Fruit fly (Drosophila melanogaster) whole organism, wandering third instar larva: ENCODE data around the gene CG18549.
"Not testable (repeated sequence)": the region's sequence is repeated elsewhere in the genome, so short reads cannot be mapped to it uniquely, and the experiment has no call there.

Experiments
- CG32264 ChIP-seq: fragments of 200-800 bp; sonication (Bioruptor generic); optimal IDR thresholded peaks from 2 replicates; lab custom pipeline; 2016; ENCODE audit warnings: missing biosample characterization, missing genetic modification characterization
- CG9705 ChIP-seq: fragments of 200-800 bp; sonication (Bioruptor generic); optimal IDR thresholded peaks from 2 replicates; lab custom pipeline; 2018; ENCODE audit warnings: missing biosample characterization, mild to moderate bottlenecking, missing genetic modification characterization
- CrebA ChIP-seq: fragments of 200-800 bp; sonication (Bioruptor generic); optimal IDR thresholded peaks from 2 replicates; lab custom pipeline; 2016; ENCODE audit warnings: missing biosample characterization, mild to moderate bottlenecking, missing genetic modification characterization, borderline replicate concordance
- Dfd ChIP-seq: fragments of >200 bp; optimal IDR thresholded peaks from 2 replicates; lab custom pipeline; 2017; ENCODE audit warnings: missing biosample characterization, missing genetic modification characterization
- GATAd ChIP-seq: sonication (Bioruptor generic); optimal IDR thresholded peaks from 2 replicates; lab custom pipeline; 2016; ENCODE audit warnings: missing biosample characterization, missing genetic modification characterization
- Hnf4 ChIP-seq: fragments of 200-800 bp; sonication (Bioruptor generic); optimal IDR thresholded peaks from 2 replicates; lab custom pipeline; 2016; ENCODE audit warnings: missing biosample characterization, mild to moderate bottlenecking, missing genetic modification characterization
- Hr78 ChIP-seq: fragments of >200 bp; optimal IDR thresholded peaks from 2 replicates; lab custom pipeline; 2017; ENCODE audit warnings: missing biosample characterization, missing genetic modification characterization
- Jra ChIP-seq: sonication (Bioruptor generic); optimal IDR thresholded peaks from 2 replicates; lab custom pipeline; 2016; ENCODE audit warnings: missing biosample characterization, missing genetic modification characterization
- Mio ChIP-seq: sonication (Bioruptor generic); optimal IDR thresholded peaks from 2 replicates; lab custom pipeline; 2016; ENCODE audit warnings: missing biosample characterization, missing genetic modification characterization
- Myc ChIP-seq: fragments of >200 bp; optimal IDR thresholded peaks from 2 replicates; lab custom pipeline; 2017
- Rel ChIP-seq, 2 experiments: fragments of 200-800 bp; sonication (Bioruptor generic) in 1 of 2; optimal IDR thresholded peaks; 2 replicates in 1 of 2; 3 replicates in 1 of 2; lab custom pipeline; 2016 to 2019; ENCODE audit warnings: mild to moderate bottlenecking in 2 of 2, missing biosample characterization in 2 of 2, missing genetic modification characterization in 2 of 2, moderate library complexity in 1 of 2
- Sp1 ChIP-seq: fragments of 200-800 bp; sonication (Bioruptor generic); optimal IDR thresholded peaks from 3 replicates; lab custom pipeline; 2019; ENCODE audit warnings: missing biosample characterization, mild to moderate bottlenecking, missing genetic modification characterization, moderate library complexity
- Vsx2 ChIP-seq: fragments of 200-300, 225-300 bp; sonication (Bioruptor generic); optimal IDR thresholded peaks from 2 replicates; lab custom pipeline; 2018; ENCODE audit warnings: missing biosample characterization, missing genetic modification characterization; ENCODE audit not compliant: partially characterized antibody
- brk ChIP-seq: fragments of 200-800 bp; sonication (Bioruptor generic); optimal IDR thresholded peaks from 2 replicates; lab custom pipeline; 2016; ENCODE audit warnings: missing biosample characterization, mild to moderate bottlenecking, missing genetic modification characterization
- dl ChIP-seq, 2 experiments: fragments of 175-275, 200-275 bp in 1 of 2; fragments of 200-275 bp in 1 of 2; sonication (Bioruptor generic); optimal IDR thresholded peaks; lab custom pipeline; 2018; ENCODE audit warnings: mild to moderate bottlenecking in 2 of 2, missing biosample characterization in 2 of 2, missing genetic modification characterization in 2 of 2, moderate library complexity in 2 of 2; ENCODE audit not compliant: partially characterized antibody in 2 of 2, insufficient read depth in 1 of 2
- dmrt93B ChIP-seq: fragments of 200-800 bp; sonication (Bioruptor generic); optimal IDR thresholded peaks from 2 replicates; lab custom pipeline; 2018; ENCODE audit warnings: missing biosample characterization, mild to moderate bottlenecking, missing genetic modification characterization
- dsf ChIP-seq: sonication (Bioruptor generic); optimal IDR thresholded peaks from 2 replicates; lab custom pipeline; 2016; ENCODE audit warnings: missing biosample characterization, missing genetic modification characterization, borderline replicate concordance
- foxo ChIP-seq, 2 experiments: fragments of 200-800 bp; sonication (Bioruptor generic); optimal IDR thresholded peaks; 2 replicates in 1 of 2; 3 replicates in 1 of 2; lab custom pipeline; 2016 to 2017; ENCODE audit warnings: missing biosample characterization in 2 of 2, missing genetic modification characterization in 2 of 2
- jim ChIP-seq: fragments of 175-275, 200-325 bp; sonication (Bioruptor generic); optimal IDR thresholded peaks from 2 replicates; lab custom pipeline; 2016; ENCODE audit warnings: missing biosample characterization, mild to moderate bottlenecking, missing genetic modification characterization
- lola ChIP-seq: fragments of >200 bp; optimal IDR thresholded peaks from 2 replicates; lab custom pipeline; 2017; ENCODE audit warnings: missing biosample characterization, missing genetic modification characterization
- pan ChIP-seq: fragments of >200 bp; optimal IDR thresholded peaks from 2 replicates; lab custom pipeline; 2017
- psq ChIP-seq: fragments of 200-800 bp; sonication (Bioruptor generic); optimal IDR thresholded peaks from 3 replicates; lab custom pipeline; 2017; ENCODE audit warnings: missing biosample characterization, mild to moderate bottlenecking, missing genetic modification characterization, moderate library complexity
- sage ChIP-seq: fragments of 200-800 bp; sonication (Bioruptor generic); optimal IDR thresholded peaks from 2 replicates; lab custom pipeline; 2016; ENCODE audit warnings: missing biosample characterization, mild to moderate bottlenecking, missing genetic modification characterization
- sv ChIP-seq: fragments of 200-800 bp; sonication (Bioruptor generic); optimal IDR thresholded peaks from 3 replicates; lab custom pipeline; 2016; ENCODE audit warnings: missing biosample characterization, missing genetic modification characterization

The CG18549 gene

dm6 chr3R:12454492-12454891 lies 5.4 kb downstream of the CG18549 start:
- TF ChIP-seq foxo (GFP tag; optimal IDR thresholded peaks at IDR 0.05; lab: Kevin White, UChicago) (no peak), brk (no peak), Sp1 (GFP tag; lab: Kevin White, UChicago) (no peak), Hnf4 (GFP tag; lab: Kevin White, UChicago) (no peak), dmrt93B (no peak), sage (GFP tag; lab: Kevin White, UChicago) (no peak)

dm6 chr3R:12456370-12456940 lies 7.4 kb downstream of the CG18549 start, which contains the start of gene trus:
TSS of gene trus (plus strand) at chr3R:12456573.
- no peak for TF ChIP-seq CG9705 (GFP tag; lab: Kevin White, UChicago)
- no peak for TF ChIP-seq dmrt93B
- no peak for TF ChIP-seq psq (GFP tag; lab: Kevin White, UChicago)
- TF ChIP-seq GATAd = no peak

- TF ChIP-seq Mio (GFP tag; lab: Kevin White, UChicago) (no peak), sage (GFP tag; lab: Kevin White, UChicago) (no peak), Hr78 (no peak), Jra (GFP tag; lab: Kevin White, UChicago) (no peak), Myc (lab: Kevin White, UChicago) (peak; percentile 23), pan (no peak), jim (no peak), Vsx2 (GFP tag; lab: Kevin White, UChicago) (no peak), dsf (GFP tag; lab: Kevin White, UChicago) (no peak), psq (GFP tag; lab: Kevin White, UChicago) (peak; percentile 91), CG9705 (GFP tag; lab: Kevin White, UChicago) (no peak), Rel (GFP tag; optimal IDR thresholded peaks at IDR 0.05; lab: Kevin White, UChicago) (no peak), Rel (tag; optimal IDR thresholded peaks at IDR 0.05; lab: Kevin White, UChicago) (peak; percentile 11), CG32264 (GFP tag; lab: Kevin White, UChicago) (no peak), GATAd (no peak), foxo (GFP tag; optimal IDR thresholded peaks at IDR 0.05; lab: Kevin White, UChicago) (no peak), sv (GFP tag; lab: Kevin White, UChicago) (no peak), brk (no peak)
These were observed 10.9 kb downstream of the CG18549 start, which contains the start of the genes CG5961 and Polr3C for dm6 chr3R:12459879-12460522. TSS of gene CG5961 (minus strand) at chr3R:12460294. TSS of gene Polr3C (plus strand) at chr3R:12460414.

- TF ChIP-seq sv (GFP tag; lab: Kevin White, UChicago); pan; brk: not testable (repeated sequence)
These were observed 16.1 kb downstream of the CG18549 start, which contains the start of gene CG5608 for dm6 chr3R:12465198-12465597. TSS of gene CG5608 (minus strand) at chr3R:12465298.

dm6 chr3R:12467675-12468074 lies 18.6 kb downstream of the CG18549 start, which contains the start of gene Hsp70Ba:
TSS of gene Hsp70Ba (minus strand) at chr3R:12467776.
- TF ChIP-seq Rel (GFP tag; optimal IDR thresholded peaks at IDR 0.05; lab: Kevin White, UChicago); Rel (tag; optimal IDR thresholded peaks at IDR 0.05; lab: Kevin White, UChicago); dmrt93B; pan: not testable (repeated sequence)

- TF ChIP-seq Dfd (GFP tag; lab: Kevin White, UChicago); lola (GFP tag; lab: Kevin White, UChicago); dl (GFP tag; optimal IDR thresholded peaks at IDR 0.05; lab: Kevin White, UChicago; ENCODE audit: insufficient read depth in 1 of 2, partially characterized antibody in 2 of 2): not testable (repeated sequence)
- TF ChIP-seq, all 38 proteins: peak for 0; not testable (repeated sequence) for 38
These were observed 53.1 kb downstream of the CG18549 start, which contains the start of gene Hsp70Bbb for dm6 chr3R:12502210-12502609. TSS of gene Hsp70Bbb (plus strand) at chr3R:12502510.

- not testable (repeated sequence) for TF ChIP-seq jim; dmrt93B; CrebA (GFP tag; lab: Kevin White, UChicago)
These were observed 56.4 kb downstream of the CG18549 start, which contains the start of gene Hsp70Bb for dm6 chr3R:12505493-12505892. TSS of gene Hsp70Bb (plus strand) at chr3R:12505793.
